Worm (Caenorhabditis elegans) whole organism, L2 larva: Measurements from ENCODE around the gene F32D8.11.

Experiments
- C34F6.9 ChIP-seq: fragments of 150-350 bp; optimal IDR thresholded peaks from 2 replicates; lab custom pipeline; 2014; ENCODE audit warnings: missing biosample characterization, missing genetic modification characterization
- F13H6.1 ChIP-seq: sonication (generic microtip); optimal IDR thresholded peaks from 2 replicates; lab custom pipeline; 2016; ENCODE audit warnings: missing genetic modification characterization, missing compliant biosample characterization
- Y55F3AM.14 ChIP-seq: fragments of 200-800 bp; sonication (Bioruptor generic); optimal IDR thresholded peaks from 2 replicates; lab custom pipeline; 2018; ENCODE audit warnings: mild to moderate bottlenecking, missing genetic modification characterization, missing compliant biosample characterization
- ZK546.5 ChIP-seq: sonication (generic microtip); optimal IDR thresholded peaks from 2 replicates; lab custom pipeline; 2017; ENCODE audit warnings: missing biosample characterization, missing genetic modification characterization
- alr-1 ChIP-seq: fragments of 150-350 bp; optimal IDR thresholded peaks from 2 replicates; lab custom pipeline; 2014; ENCODE audit warnings: missing biosample characterization, missing genetic modification characterization
- aly-2 ChIP-seq: fragments of 150-350 bp; optimal IDR thresholded peaks from 2 replicates; lab custom pipeline; 2014; ENCODE audit warnings: missing biosample characterization, missing genetic modification characterization
- ama-1 ChIP-seq: fragments of 150-350 bp; optimal IDR thresholded peaks from 2 replicates; lab custom pipeline; 2018; ENCODE audit warnings: inconsistent platforms
- blmp-1 ChIP-seq: sonication (generic microtip); optimal IDR thresholded peaks from 2 replicates; lab custom pipeline; 2017; ENCODE audit warnings: missing genetic modification characterization, mild to moderate bottlenecking, missing compliant biosample characterization, antibody characterized with exemption, moderate library complexity; ENCODE audit not compliant: insufficient read depth
- ceh-16 ChIP-seq: fragments of 150-350 bp; optimal IDR thresholded peaks from 2 replicates; lab custom pipeline; 2014; ENCODE audit warnings: missing biosample characterization, missing genetic modification characterization
- ceh-82 ChIP-seq: fragments of 150-350 bp; optimal IDR thresholded peaks from 2 replicates; lab custom pipeline; 2014; ENCODE audit warnings: missing biosample characterization, missing genetic modification characterization
- crh-2 ChIP-seq: sonication (generic microtip); optimal IDR thresholded peaks from 2 replicates; lab custom pipeline; 2017; ENCODE audit warnings: missing biosample characterization, missing genetic modification characterization
- dmd-4 ChIP-seq: sonication (generic microtip); optimal IDR thresholded peaks from 2 replicates; lab custom pipeline; 2017; ENCODE audit warnings: missing biosample characterization, missing genetic modification characterization
- egl-27 ChIP-seq: sonication (generic microtip); optimal IDR thresholded peaks from 3 replicates; lab custom pipeline; 2017; ENCODE audit warnings: missing biosample characterization, missing genetic modification reagents, missing genetic modification characterization
- elt-1 ChIP-seq: fragments of 150-350 bp; optimal IDR thresholded peaks from 2 replicates; lab custom pipeline; 2014; ENCODE audit warnings: missing biosample characterization, missing genetic modification characterization
- fos-1 ChIP-seq: fragments of 150-350 bp; optimal IDR thresholded peaks from 2 replicates; lab custom pipeline; 2014; ENCODE audit warnings: missing biosample characterization, missing genetic modification characterization
- gmeb-1 ChIP-seq: fragments of 150-350 bp; optimal IDR thresholded peaks from 2 replicates; lab custom pipeline; 2014; ENCODE audit warnings: missing biosample characterization, missing genetic modification characterization
- lin-11 ChIP-seq: fragments of 150-350 bp; sonication (generic microtip); optimal IDR thresholded peaks from 2 replicates; lab custom pipeline; 2014; ENCODE audit warnings: missing biosample characterization, missing genetic modification characterization, inconsistent platforms, mixed read lengths
- lin-13 ChIP-seq: fragments of 150-350 bp; optimal IDR thresholded peaks from 2 replicates; lab custom pipeline; 2014; ENCODE audit warnings: missing biosample characterization, missing genetic modification reagents, missing genetic modification characterization
- lin-39 ChIP-seq: fragments of 150-350 bp; optimal IDR thresholded peaks from 2 replicates; lab custom pipeline; 2014; ENCODE audit warnings: missing biosample characterization, missing genetic modification reagents, missing genetic modification characterization
- lsy-2 ChIP-seq, 2 experiments: fragments of 150-350 bp in 1 of 2; sonication (generic microtip) in 1 of 2; optimal IDR thresholded peaks; 2 replicates each; lab custom pipeline; 2014 to 2017; ENCODE audit warnings: missing biosample characterization in 2 of 2, missing genetic modification characterization in 2 of 2
- mab-5 ChIP-seq: fragments of 150-350 bp; optimal IDR thresholded peaks from 2 replicates; lab custom pipeline; 2014; ENCODE audit warnings: missing biosample characterization, missing genetic modification characterization
- mbf-1 ChIP-seq: sonication (generic microtip); optimal IDR thresholded peaks from 2 replicates; lab custom pipeline; 2017; ENCODE audit warnings: missing biosample characterization, missing genetic modification characterization
- mdl-1 ChIP-seq, 2 experiments: fragments of 150-350 bp in 1 of 2; sonication (generic microtip) in 1 of 2; optimal IDR thresholded peaks; 2 replicates each; lab custom pipeline; 2017; ENCODE audit warnings: missing biosample characterization in 2 of 2, missing genetic modification characterization in 2 of 2
- nhr-11 ChIP-seq: fragments of 150-350 bp; optimal IDR thresholded peaks from 2 replicates; lab custom pipeline; 2014; ENCODE audit warnings: missing biosample characterization, missing genetic modification characterization
- nhr-129 ChIP-seq: fragments of 150-350 bp; optimal IDR thresholded peaks from 2 replicates; lab custom pipeline; 2014; ENCODE audit warnings: missing biosample characterization, missing genetic modification characterization
- nhr-23 ChIP-seq: fragments of 150-350 bp; optimal IDR thresholded peaks from 2 replicates; lab custom pipeline; 2014; ENCODE audit warnings: missing biosample characterization, missing genetic modification reagents, missing genetic modification characterization
- nhr-77 ChIP-seq: fragments of 150-350 bp; optimal IDR thresholded peaks from 2 replicates; lab custom pipeline; 2014; ENCODE audit warnings: missing biosample characterization, missing genetic modification characterization
- peb-1 ChIP-seq: fragments of 150-350 bp; optimal IDR thresholded peaks from 2 replicates; lab custom pipeline; 2014; ENCODE audit warnings: missing biosample characterization, missing genetic modification characterization
- sem-4 ChIP-seq: fragments of 150-350 bp; optimal IDR thresholded peaks from 2 replicates; lab custom pipeline; 2014; ENCODE audit warnings: missing biosample characterization, missing genetic modification reagents, missing genetic modification characterization
- skn-1 ChIP-seq: sonication (generic microtip); optimal IDR thresholded peaks from 2 replicates; lab custom pipeline; 2017; ENCODE audit warnings: missing biosample characterization, missing genetic modification characterization
- sma-3 ChIP-seq: sonication (generic microtip); optimal IDR thresholded peaks from 2 replicates; lab custom pipeline; 2016; ENCODE audit warnings: missing genetic modification reagents, missing genetic modification characterization, missing compliant biosample characterization
- sma-9 ChIP-seq, 2 experiments: fragments of 150-350 bp in 1 of 2; sonication (generic microtip) in 1 of 2; optimal IDR thresholded peaks; 2 replicates each; lab custom pipeline; 2014 to 2016; ENCODE audit warnings: missing genetic modification characterization in 2 of 2, mild to moderate bottlenecking in 1 of 2, missing biosample characterization in 1 of 2, missing compliant biosample characterization in 1 of 2, missing genetic modification reagents in 1 of 2, moderate library complexity in 1 of 2
- snpc-4 ChIP-seq: fragments of 150-350 bp; optimal IDR thresholded peaks from 2 replicates; lab custom pipeline; 2014; ENCODE audit warnings: missing biosample characterization, missing genetic modification characterization
- unc-55 ChIP-seq: fragments of 150-350 bp; sonication (generic microtip); optimal IDR thresholded peaks from 3 replicates; lab custom pipeline; 2014; ENCODE audit warnings: missing biosample characterization, missing genetic modification reagents, missing genetic modification characterization
- unc-62 ChIP-seq: fragments of 150-350 bp; optimal IDR thresholded peaks from 2 replicates; lab custom pipeline; 2014; ENCODE audit warnings: missing biosample characterization, missing genetic modification reagents, missing genetic modification characterization
- zag-1 ChIP-seq: fragments of 150-350 bp; optimal IDR thresholded peaks from 2 replicates; lab custom pipeline; 2014; ENCODE audit warnings: missing biosample characterization, missing genetic modification characterization
- ztf-1 ChIP-seq: fragments of 200-800 bp; sonication (Bioruptor generic); conservative IDR thresholded peaks from 2 replicates; pipeline ENCODE4 v1.3.6; 2022; ENCODE audit warnings: missing genetic modification characterization, missing compliant biosample characterization
- ztf-11 ChIP-seq: sonication (generic microtip); optimal IDR thresholded peaks from 2 replicates; lab custom pipeline; 2017; ENCODE audit warnings: missing biosample characterization, missing genetic modification characterization
- ztf-4 ChIP-seq: fragments of 150-350 bp; optimal IDR thresholded peaks from 2 replicates; lab custom pipeline; 2014; ENCODE audit warnings: missing biosample characterization, missing genetic modification characterization

The F32D8.11 gene

ce11 chrV:10856901-10857637 is 31.9 kb downstream of the F32D8.11 start:
- TF ChIP-seq crh-2 (no peak), skn-1 (tag; lab: Kevin White, UChicago) (no peak), snpc-4 (tag; lab: Kevin White, UChicago) (no peak), gmeb-1 (no peak), mbf-1 (tag; lab: Kevin White, UChicago) (no peak), ama-1 (lab: Kevin White, UChicago) (no peak), lsy-2 (tag; optimal IDR thresholded peaks at IDR 0.05; lab: Kevin White, UChicago) (peak in 1 of 2 experiments; percentile 21), Y55F3AM.14 (peak; percentile 82), lin-11 (tag; lab: Kevin White, UChicago) (no peak), zag-1 (tag; lab: Kevin White, UChicago) (no peak), aly-2 (no peak), ZK546.5 (no peak), nhr-129 (tag; lab: Kevin White, UChicago) (peak; percentile 78), unc-62 (GFP tag; lab: Kevin White, UChicago) (no peak), ceh-16 (tag; lab: Kevin White, UChicago) (no peak), dmd-4 (no peak), blmp-1 (tag; lab: Kevin White, UChicago) (peak; percentile 15), ceh-82 (tag; lab: Kevin White, UChicago) (no peak), unc-55 (peak; percentile 38), alr-1 (tag; lab: Kevin White, UChicago) (no peak), fos-1 (tag; lab: Kevin White, UChicago) (peak; percentile 14), ztf-11 (tag; lab: Kevin White, UChicago) (no peak), nhr-23 (no peak), lin-39 (tag; lab: Kevin White, UChicago) (no peak), ztf-1 (GFP tag; lab: Robert Waterston, UW) (no peak), C34F6.9 (tag; lab: Kevin White, UChicago) (peak; percentile 43), mab-5 (no peak), egl-27 (tag; lab: Kevin White, UChicago) (peak; percentile 4), sma-3 (GFP tag; lab: Kevin White, UChicago) (peak; percentile 16), sma-9 (GFP tag; optimal IDR thresholded peaks at IDR 0.05; lab: Kevin White, UChicago) (peak; percentile 8), sma-9 (tag; optimal IDR thresholded peaks at IDR 0.05; lab: Kevin White, UChicago) (no peak), elt-1 (tag; lab: Kevin White, UChicago) (no peak), lin-13 (GFP tag; lab: Kevin White, UChicago) (no peak), F13H6.1 (tag; lab: Kevin White, UChicago) (peak; percentile 52)
- TF ChIP-seq, all 48 proteins: peak for 11

ce11 chrV:10855363-10855762 is 33.6 kb downstream of the F32D8.11 start:
- TF ChIP-seq elt-1 (tag; lab: Kevin White, UChicago), result no peak
- no peak for TF ChIP-seq egl-27 (tag; lab: Kevin White, UChicago)
- peak; percentile 15 for TF ChIP-seq nhr-129 (tag; lab: Kevin White, UChicago)
- TF ChIP-seq peb-1 (tag; lab: Kevin White, UChicago), result no peak
- TF ChIP-seq ztf-11 (tag; lab: Kevin White, UChicago), result no peak
- no peak for TF ChIP-seq sma-3 (GFP tag; lab: Kevin White, UChicago)
- TF ChIP-seq nhr-11 (tag; lab: Kevin White, UChicago), result no peak
- TF ChIP-seq crh-2, result peak; percentile 21
- peak; percentile 80 for TF ChIP-seq sma-9 (GFP tag; optimal IDR thresholded peaks at IDR 0.05; lab: Kevin White, UChicago)
- TF ChIP-seq sma-9 (tag; optimal IDR thresholded peaks at IDR 0.05; lab: Kevin White, UChicago), result no peak
- no peak for TF ChIP-seq dmd-4
- TF ChIP-seq ztf-4, result no peak
- TF ChIP-seq sem-4 (tag; lab: Kevin White, UChicago), result no peak
- TF ChIP-seq fos-1 (tag; lab: Kevin White, UChicago), result peak; percentile 78
- no peak for TF ChIP-seq unc-62 (GFP tag; lab: Kevin White, UChicago)
- TF ChIP-seq nhr-23, result no peak
- TF ChIP-seq F13H6.1 (tag; lab: Kevin White, UChicago), result no peak

- TF ChIP-seq ztf-4, result no peak
- no peak for TF ChIP-seq nhr-77 (tag; lab: Kevin White, UChicago)
- no peak for TF ChIP-seq skn-1 (tag; lab: Kevin White, UChicago)
- TF ChIP-seq mdl-1 (tag; optimal IDR thresholded peaks at IDR 0.05; lab: Kevin White, UChicago), result no peak
- no peak for TF ChIP-seq gmeb-1
- no peak for TF ChIP-seq ceh-82 (tag; lab: Kevin White, UChicago)
These were observed 34.7 kb downstream of the F32D8.11 start for ce11 chrV:10854197-10854596.
